Worm (Caenorhabditis elegans): ENCODE results near the gene F33G12.6.

The F33G12.6 gene

ce11 chrII:5016977-5017585 is 32.6 kb upstream of the F33G12.6 start (continued):
- TF ChIP-seq ets-4 (tag; optimal IDR thresholded peaks at IDR 0.05) (peak; percentile 20), che-1 (tag; optimal IDR thresholded peaks at IDR 0.05) (no peak), sox-4 (tag; optimal IDR thresholded peaks at IDR 0.05) (peak; percentile 47), hlh-8 (tag; optimal IDR thresholded peaks at IDR 0.05) (no peak), ama-1 (optimal IDR thresholded peaks at IDR 0.05) (no peak), ceh-9 (tag; optimal IDR thresholded peaks at IDR 0.05) (no peak)

ce11 chrII:5018578-5018977 is 31.1 kb upstream of the F33G12.6 start:
- TF ChIP-seq unc-3 (GFP tag; conservative IDR thresholded peaks at IDR 0.05) (no peak), unc-3 (tag; optimal IDR thresholded peaks at IDR 0.05) (no peak), fkh-6 (tag; optimal IDR thresholded peaks at IDR 0.05) (no peak), ztf-16 (tag; optimal IDR thresholded peaks at IDR 0.05) (no peak), ahr-1 (tag; optimal IDR thresholded peaks at IDR 0.05) (no peak), sox-4 (tag; optimal IDR thresholded peaks at IDR 0.05) (no peak), hlh-13 (GFP tag; optimal IDR thresholded peaks at IDR 0.05) (no peak), npax-4 (tag; optimal IDR thresholded peaks at IDR 0.05) (no peak), syd-9 (tag; optimal IDR thresholded peaks at IDR 0.05) (no peak), rnt-1 (tag; optimal IDR thresholded peaks at IDR 0.05) (no peak), ceh-24 (tag; optimal IDR thresholded peaks at IDR 0.05) (no peak), ceh-31 (tag; optimal IDR thresholded peaks at IDR 0.05) (no peak), C08G9.2 (tag; optimal IDR thresholded peaks at IDR 0.05) (no peak), hlh-8 (tag; optimal IDR thresholded peaks at IDR 0.05) (no peak), madf-2 (tag; optimal IDR thresholded peaks at IDR 0.05) (no peak), hlh-6 (tag; optimal IDR thresholded peaks at IDR 0.05) (no peak), zip-5 (tag; optimal IDR thresholded peaks at IDR 0.05) (no peak), ama-1 (optimal IDR thresholded peaks at IDR 0.05) (no peak)

ce11 chrII:5019389-5020108 is 30.2 kb upstream of the F33G12.6 start:
- TF ChIP-seq odd-2 (tag; optimal IDR thresholded peaks at IDR 0.05) (no peak), elt-2 (tag; optimal IDR thresholded peaks at IDR 0.05) (peak; percentile 93), pros-1 (tag; optimal IDR thresholded peaks at IDR 0.05) (no peak), unc-42 (tag; optimal IDR thresholded peaks at IDR 0.05) (no peak)

ce11 chrII:5020513-5021081 is 29.1 kb upstream of the F33G12.6 start:
- TF ChIP-seq elt-2 (tag; optimal IDR thresholded peaks at IDR 0.05) = peak; percentile 74
- TF ChIP-seq ceh-14 (tag; optimal IDR thresholded peaks at IDR 0.05) = no peak

- TF ChIP-seq hlh-15 (tag; optimal IDR thresholded peaks at IDR 0.05) (no peak), K02D7.2 (tag; optimal IDR thresholded peaks at IDR 0.05) (no peak), elt-4 (tag; optimal IDR thresholded peaks at IDR 0.05) (no peak), unc-42 (tag; optimal IDR thresholded peaks at IDR 0.05) (no peak), fkh-6 (tag; optimal IDR thresholded peaks at IDR 0.05) (no peak), sox-2 (GFP tag; IDR thresholded peaks at IDR 0.05) (no peak), ceh-18 (tag; optimal IDR thresholded peaks at IDR 0.05) (no peak), pax-1 (tag; optimal IDR thresholded peaks at IDR 0.05) (no peak), C38D4.7 (GFP tag; optimal IDR thresholded peaks at IDR 0.05) (no peak), elt-2 (tag; optimal IDR thresholded peaks at IDR 0.05) (no peak), ahr-1 (tag; optimal IDR thresholded peaks at IDR 0.05) (no peak), unc-3 (GFP tag; conservative IDR thresholded peaks at IDR 0.05) (no peak), unc-3 (tag; optimal IDR thresholded peaks at IDR 0.05) (no peak), zip-5 (tag; optimal IDR thresholded peaks at IDR 0.05) (no peak), sdc-2 (tag; optimal IDR thresholded peaks at IDR 0.05) (no peak), ztf-16 (tag; optimal IDR thresholded peaks at IDR 0.05) (no peak)
Measured at ce11 chrII:5021518-5021917, 28.2 kb upstream of the F33G12.6 start.

Data from whole organism, late embryonic.